Worm (Caenorhabditis elegans) whole organism, L1 larva: ENCODE results near the gene Y54E2A.5.
A peak's percentile ranks its signal among the peaks of the same experiment; 100 is the strongest.

Experiments used
- C04F5.9 ChIP-seq: sonication (generic microtip); optimal IDR thresholded peaks from 2 replicates; lab custom pipeline; 2016; ENCODE audit warnings: missing genetic modification characterization, missing compliant biosample characterization
- C34B4.2 ChIP-seq: sonication (generic microtip); optimal IDR thresholded peaks from 2 replicates; lab custom pipeline; 2017; ENCODE audit warnings: mild to moderate bottlenecking, missing genetic modification characterization, missing compliant biosample characterization
- F16B12.6 ChIP-seq: fragments of 150-350 bp; optimal IDR thresholded peaks from 2 replicates; lab custom pipeline; 2014; ENCODE audit warnings: missing biosample characterization, missing genetic modification characterization
- Y116A8C.19 ChIP-seq: sonication (generic microtip); optimal IDR thresholded peaks from 2 replicates; lab custom pipeline; 2016; ENCODE audit warnings: missing compliant biosample characterization, missing genetic modification characterization, borderline replicate concordance
- alr-1 ChIP-seq: fragments of 200-800 bp; sonication (Bioruptor generic); optimal IDR thresholded peaks from 2 replicates; lab custom pipeline; 2018; ENCODE audit warnings: borderline replicate concordance, mild to moderate bottlenecking, missing genetic modification characterization, missing compliant biosample characterization
- ceh-8 ChIP-seq: fragments of 200-800 bp; sonication (Bioruptor generic); optimal IDR thresholded peaks from 2 replicates; lab custom pipeline; 2018; ENCODE audit warnings: mild to moderate bottlenecking, missing genetic modification characterization, moderate library complexity, missing compliant biosample characterization
- ceh-82 ChIP-seq, 3 experiments: fragments of 150-350 bp in 1 of 3; sonication (generic microtip) in 2 of 3; optimal IDR thresholded peaks; 2 replicates each; lab custom pipeline; 2014 to 2017; ENCODE audit warnings: missing biosample characterization in 3 of 3, missing genetic modification characterization in 3 of 3
- ceh-88 ChIP-seq: fragments of 200-800 bp; sonication (Bioruptor generic); IDR thresholded peaks from 2 replicates; pipeline ENCODE4 v1.3.6; 2022; ENCODE audit warnings: missing genetic modification characterization, missing compliant biosample characterization
- dpl-1 ChIP-seq, 3 experiments: fragments of 150-350 bp in 2 of 3; sonication (generic microtip) in 1 of 3; optimal IDR thresholded peaks; 2 replicates each; lab custom pipeline; 2014 to 2017; ENCODE audit warnings: missing biosample characterization in 3 of 3, missing genetic modification characterization in 3 of 3, missing genetic modification reagents in 3 of 3
- efl-1 ChIP-seq, 4 experiments: fragments of 150-350 bp; optimal IDR thresholded peaks in 3 of 4; peaks in 1 of 4; 1 replicate in 1 of 4; 2 replicates in 3 of 4; lab custom pipeline; 2014; ENCODE audit warnings: missing biosample characterization in 2 of 4, missing genetic modification characterization in 2 of 4, missing genetic modification reagents in 2 of 4
- ets-5 ChIP-seq: fragments of 200-800 bp; sonication (Bioruptor generic); IDR thresholded peaks from 2 replicates; pipeline ENCODE4 v1.3.6; 2022; ENCODE audit warnings: missing genetic modification characterization, missing compliant biosample characterization
- fkh-4 ChIP-seq: sonication (generic microtip); optimal IDR thresholded peaks from 2 replicates; lab custom pipeline; 2016; ENCODE audit warnings: missing compliant biosample characterization, missing genetic modification characterization, borderline replicate concordance
- hlh-17 ChIP-seq: fragments of 200-800 bp; sonication (Bioruptor generic); optimal IDR thresholded peaks from 2 replicates; lab custom pipeline; 2018; ENCODE audit warnings: missing genetic modification characterization, mild to moderate bottlenecking, missing compliant biosample characterization, moderate library complexity, borderline replicate concordance
- isw-1 ChIP-seq: fragments of 200-800 bp; sonication (Bioruptor generic); IDR thresholded peaks from 2 replicates; pipeline ENCODE4 v1.3.6; 2022; ENCODE audit warnings: missing genetic modification characterization, missing compliant biosample characterization
- lin-15B ChIP-seq: fragments of 150-350 bp; sonication (generic microtip); optimal IDR thresholded peaks from 3 replicates; lab custom pipeline; 2014; ENCODE audit warnings: missing biosample characterization, missing genetic modification characterization
- lin-35 ChIP-seq, 2 experiments: fragments of 150-350 bp; optimal IDR thresholded peaks; 2 replicates each; lab custom pipeline; 2014; ENCODE audit warnings: missing biosample characterization in 2 of 2, missing genetic modification characterization in 2 of 2, missing genetic modification reagents in 2 of 2
- lin-39 ChIP-seq: fragments of 150-350 bp; optimal IDR thresholded peaks from 2 replicates; lab custom pipeline; 2014; ENCODE audit warnings: missing biosample characterization, missing genetic modification reagents, missing genetic modification characterization
- lsy-2 ChIP-seq, 2 experiments: fragments of 150-350 bp; optimal IDR thresholded peaks; 2 replicates each; lab custom pipeline; 2014; ENCODE audit warnings: missing biosample characterization in 2 of 2, missing genetic modification characterization in 2 of 2
- mdl-1 ChIP-seq, 2 experiments: fragments of 150-350 bp; optimal IDR thresholded peaks; 2 replicates each; lab custom pipeline; 2014 to 2017; ENCODE audit warnings: missing biosample characterization in 2 of 2, missing genetic modification characterization in 2 of 2, inconsistent platforms in 1 of 2
- mef-2 ChIP-seq: fragments of 150-350 bp; optimal IDR thresholded peaks from 2 replicates; lab custom pipeline; 2014; ENCODE audit warnings: missing biosample characterization, missing genetic modification characterization
- nhr-19 ChIP-seq: fragments of 200-800 bp; sonication (Bioruptor generic); conservative IDR thresholded peaks from 2 replicates; pipeline ENCODE4 v1.3.6; 2022; ENCODE audit warnings: missing genetic modification characterization, missing compliant biosample characterization
- nhr-20 ChIP-seq: sonication (generic microtip); optimal IDR thresholded peaks from 2 replicates; lab custom pipeline; 2016; ENCODE audit warnings: mild to moderate bottlenecking, missing genetic modification characterization, missing compliant biosample characterization
- nhr-47 ChIP-seq: sonication (generic microtip); optimal IDR thresholded peaks from 2 replicates; lab custom pipeline; 2016; ENCODE audit warnings: mild to moderate bottlenecking, missing genetic modification characterization, moderate library complexity, missing compliant biosample characterization
- nhr-76 ChIP-seq: sonication (generic microtip); optimal IDR thresholded peaks from 2 replicates; lab custom pipeline; 2017; ENCODE audit warnings: missing biosample characterization, missing genetic modification characterization
- nhr-85 ChIP-seq: sonication (generic microtip); peaks from one replicate; lab custom pipeline; 2016; ENCODE audit warnings: missing genetic modification characterization, inconsistent platforms, missing compliant biosample characterization
- nhr-90 ChIP-seq: sonication (generic microtip); optimal IDR thresholded peaks from 2 replicates; lab custom pipeline; 2016; ENCODE audit warnings: mild to moderate bottlenecking, missing genetic modification characterization, missing compliant biosample characterization; ENCODE audit not compliant: poor library complexity
- pag-3 ChIP-seq: sonication (generic microtip); optimal IDR thresholded peaks from 2 replicates; lab custom pipeline; 2017; ENCODE audit warnings: missing genetic modification characterization, mild to moderate bottlenecking, missing compliant biosample characterization, antibody characterized with exemption, borderline replicate concordance; ENCODE audit not compliant: insufficient read depth
- pqm-1 ChIP-seq: sonication (generic microtip); optimal IDR thresholded peaks from 3 replicates; lab custom pipeline; 2017; ENCODE audit warnings: missing biosample characterization, missing genetic modification characterization
- rnt-1 ChIP-seq: sonication (generic microtip); optimal IDR thresholded peaks from 2 replicates; lab custom pipeline; 2016; ENCODE audit warnings: mild to moderate bottlenecking, missing genetic modification characterization, moderate library complexity, missing compliant biosample characterization
- skn-1 ChIP-seq: fragments of 150-350 bp; optimal IDR thresholded peaks from 2 replicates; lab custom pipeline; 2014; ENCODE audit warnings: missing biosample characterization, missing genetic modification characterization
- snpc-4 ChIP-seq: fragments of 150-350 bp; optimal IDR thresholded peaks from 2 replicates; lab custom pipeline; 2014; ENCODE audit warnings: missing biosample characterization, missing genetic modification characterization
- swsn-7 ChIP-seq: sonication (generic microtip); optimal IDR thresholded peaks from 2 replicates; lab custom pipeline; 2016; ENCODE audit warnings: missing genetic modification characterization, missing compliant biosample characterization
- unc-130 ChIP-seq: fragments of 150-350 bp; optimal IDR thresholded peaks from 2 replicates; lab custom pipeline; 2017; ENCODE audit warnings: missing biosample characterization, missing genetic modification characterization, inconsistent platforms
- unc-30 ChIP-seq: sonication (generic microtip); optimal IDR thresholded peaks from 2 replicates; lab custom pipeline; 2017; ENCODE audit warnings: missing biosample characterization, missing genetic modification characterization
- unc-62 ChIP-seq: fragments of 150-350 bp; optimal IDR thresholded peaks from 2 replicates; lab custom pipeline; 2014; ENCODE audit warnings: missing biosample characterization, missing genetic modification reagents, missing genetic modification characterization
- unc-86 ChIP-seq: sonication (generic microtip); optimal IDR thresholded peaks from 2 replicates; lab custom pipeline; 2016; ENCODE audit warnings: missing genetic modification characterization, missing compliant biosample characterization
- zip-4 ChIP-seq: fragments of 200-800 bp; sonication (Bioruptor generic); optimal IDR thresholded peaks from 2 replicates; lab custom pipeline; 2018; ENCODE audit warnings: mild to moderate bottlenecking, missing genetic modification characterization, moderate library complexity, missing compliant biosample characterization

Y54E2A.5 gene

DNA sequence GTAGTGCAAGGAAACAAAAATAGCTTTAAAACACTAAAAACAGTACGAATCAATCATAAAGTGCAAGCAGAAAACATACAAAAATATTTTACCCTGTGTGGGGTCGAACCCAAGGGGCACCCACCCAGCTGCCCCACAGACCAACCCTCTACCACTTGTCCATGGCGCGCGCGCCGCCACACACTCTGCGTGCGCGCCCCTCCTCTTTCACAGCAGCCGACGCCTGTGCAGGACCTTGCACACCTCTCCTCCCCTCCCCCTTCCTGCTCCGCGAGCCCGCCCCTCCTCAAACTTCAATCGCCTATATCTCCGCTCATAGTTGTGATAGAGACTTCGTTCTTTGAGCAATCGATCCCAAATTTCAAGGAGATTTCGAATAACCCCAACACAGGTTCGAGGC lies 4.9 kb upstream of the Y54E2A.5 start:
- TF ChIP-seq nhr-19 (GFP tag; lab: Robert Waterston, UW): peak; percentile 64
- peak; percentile 21; the same call in 1 of the 2 replicates for TF ChIP-seq isw-1 (GFP tag; lab: Robert Waterston, UW)
- TF ChIP-seq, all 84 proteins: peak for 2; not testable (repeated sequence) for 82

DNA sequence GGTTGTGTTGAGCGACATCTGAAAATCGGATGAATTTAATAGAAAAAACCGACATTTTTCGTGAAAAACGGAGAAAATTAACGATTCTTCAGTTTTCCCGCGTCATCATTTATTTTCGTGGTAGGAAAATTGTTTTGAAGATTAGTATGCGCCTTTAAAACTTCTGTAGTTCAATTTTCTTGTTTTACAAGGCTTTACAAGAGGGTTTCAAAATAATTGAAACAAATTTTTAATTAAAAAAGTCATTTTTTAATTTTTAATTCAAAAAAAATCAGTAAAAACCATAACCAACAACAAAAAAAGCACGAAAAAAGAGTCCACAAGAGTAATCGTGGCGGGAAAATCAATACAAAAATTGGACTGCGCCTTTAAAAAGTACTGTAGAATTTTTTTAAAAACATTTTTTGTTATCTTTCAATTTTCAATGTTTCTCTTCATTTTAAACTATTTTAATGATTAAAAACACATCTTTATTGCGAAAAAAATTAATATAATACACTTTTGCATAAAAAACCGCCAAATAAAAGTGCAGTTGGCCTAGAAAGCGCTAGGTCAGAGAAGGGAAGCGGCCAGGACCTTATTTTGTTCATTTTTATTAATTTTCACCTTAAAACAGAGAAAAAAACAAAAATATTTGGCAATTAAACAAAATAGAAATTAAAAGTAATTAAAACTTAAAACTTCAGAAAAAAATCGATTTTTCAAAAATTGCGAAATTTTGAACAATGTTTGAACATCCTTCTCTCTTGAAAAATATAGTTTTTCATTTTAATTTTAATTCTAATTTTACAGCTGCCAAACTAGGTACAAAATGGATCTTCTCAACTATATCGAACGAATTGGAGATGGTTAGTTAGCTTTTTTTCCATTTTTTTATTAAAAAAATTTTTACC lies 3.5 kb downstream of the Y54E2A.5 start, which contains the start of the genes tac-1 and Y54E2A.4:
tac-1 (minus strand) TSS at position 20 of the 893 bp plus-strand sequence.
Y54E2A.4 (plus strand) TSS at position 765 of the 893 bp plus-strand sequence.
- TF ChIP-seq alr-1 (tag; lab: Kevin White, UChicago) (no peak), C34B4.2 (tag; lab: Kevin White, UChicago) (no peak), nhr-90 (tag; lab: Kevin White, UChicago) (no peak), unc-130 (tag; lab: Kevin White, UChicago) (no peak), skn-1 (tag; lab: Kevin White, UChicago) (peak; percentile 28), pag-3 (tag; lab: Kevin White, UChicago) (no peak), lsy-2 (tag; optimal IDR thresholded peaks at IDR 0.05; lab: Kevin White, UChicago) (peak in 1 of 2 experiments; percentile 38), nhr-20 (tag; lab: Kevin White, UChicago) (no peak), unc-62 (no peak), lin-15B (tag; lab: Kevin White, UChicago) (no peak), F16B12.6 (tag; lab: Kevin White, UChicago) (no peak), lin-35 (GFP tag; optimal IDR thresholded peaks at IDR 0.05; lab: Kevin White, UChicago) (peak in 1 of 2 experiments; percentile 33), swsn-7 (tag; lab: Kevin White, UChicago) (no peak), dpl-1 (GFP tag; optimal IDR thresholded peaks at IDR 0.05; lab: Kevin White, UChicago) (peak; percentile 6 to 56 (median 11)), efl-1 (optimal IDR thresholded peaks at IDR 0.05; lab: Kevin White, UChicago) (peak in 1 of 2 experiments; percentile 24), efl-1 (GFP tag; optimal IDR thresholded peaks at IDR 0.05 in 1 of 2; lab: Kevin White, UChicago) (peak in 1 of 2 experiments; percentile 30), ceh-8 (GFP tag; lab: Kevin White, UChicago) (no peak), ceh-82 (tag; optimal IDR thresholded peaks at IDR 0.05; lab: Kevin White, UChicago) (no peak), unc-30 (tag; lab: Kevin White, UChicago) (no peak), unc-86 (no peak), rnt-1 (tag; lab: Kevin White, UChicago) (no peak), fkh-4 (no peak)

DNA sequence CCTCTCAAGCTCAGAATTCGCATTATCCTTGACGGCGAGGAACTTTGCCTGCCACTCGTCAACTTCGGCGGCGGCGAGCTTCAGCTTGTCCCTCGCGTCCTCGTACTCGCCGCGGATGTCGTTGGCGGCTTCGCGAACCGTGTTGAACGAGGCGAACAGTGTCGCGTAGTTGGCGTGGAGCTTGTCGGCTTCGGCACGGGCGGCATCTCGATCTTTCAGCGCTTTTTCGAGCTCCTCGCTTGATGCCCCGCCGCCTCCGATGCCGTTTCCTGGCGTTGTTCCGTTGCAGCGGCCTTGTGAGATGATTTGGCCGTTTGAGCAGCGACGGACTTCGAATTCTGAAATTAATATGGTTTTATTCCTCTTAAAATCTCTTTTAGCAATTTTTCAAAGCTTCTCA lies 4.4 kb downstream of the Y54E2A.5 start:
- TF ChIP-seq Y116A8C.19 (no peak), pqm-1 (tag; lab: Kevin White, UChicago) (no peak), mef-2 (tag; lab: Kevin White, UChicago) (no peak), zip-4 (GFP tag; lab: Kevin White, UChicago) (no peak), nhr-47 (tag; lab: Kevin White, UChicago) (no peak), lin-39 (tag; lab: Kevin White, UChicago) (no peak), mdl-1 (tag; optimal IDR thresholded peaks at IDR 0.05; lab: Kevin White, UChicago) (no peak), snpc-4 (no peak), skn-1 (tag; lab: Kevin White, UChicago) (no peak), nhr-76 (tag; lab: Kevin White, UChicago) (no peak), nhr-85 (no peak), ceh-88 (GFP tag; lab: Robert Waterston, UW) (no peak), C04F5.9 (tag; lab: Kevin White, UChicago) (no peak), ets-5 (GFP tag; lab: Robert Waterston, UW) (no peak), hlh-17 (GFP tag; lab: Kevin White, UChicago) (no peak), ceh-8 (GFP tag; lab: Kevin White, UChicago) (no peak)
- TF ChIP-seq, all 84 proteins: peak for 0
